Worm (Caenorhabditis elegans) whole organism, mixed stage, embryonic: ENCODE data around the gene C07E3.9.
A peak's percentile ranks its signal among the peaks of the same experiment; 100 is the strongest.

Source experiments
- M03D4.4 ChIP-seq: sonication (generic microtip); optimal IDR thresholded peaks from 2 replicates; lab custom pipeline; 2017; ENCODE audit warnings: mild to moderate bottlenecking, missing genetic modification characterization, missing compliant biosample characterization
- bed-3 ChIP-seq: fragments of 200-800 bp; sonication (Bioruptor generic); optimal IDR thresholded peaks from 3 replicates; lab custom pipeline; 2018; ENCODE audit warnings: mild to moderate bottlenecking, missing genetic modification characterization, moderate library complexity, missing compliant biosample characterization
- blmp-1 ChIP-seq: fragments of 150-350 bp; optimal IDR thresholded peaks from 2 replicates; lab custom pipeline; 2014; ENCODE audit warnings: missing biosample characterization, missing genetic modification characterization
- ceh-39 ChIP-seq: fragments of 150-350 bp; optimal IDR thresholded peaks from 2 replicates; lab custom pipeline; 2014; ENCODE audit warnings: missing biosample characterization, missing genetic modification characterization
- ceh-43 ChIP-seq: fragments of 200-800 bp; sonication (Bioruptor generic); optimal IDR thresholded peaks from 2 replicates; lab custom pipeline; 2018; ENCODE audit warnings: mild to moderate bottlenecking, missing genetic modification characterization, moderate library complexity, missing compliant biosample characterization
- ceh-83 ChIP-seq: fragments of 200-800 bp; sonication (Bioruptor generic); optimal IDR thresholded peaks from 2 replicates; lab custom pipeline; 2018; ENCODE audit warnings: mild to moderate bottlenecking, missing genetic modification characterization, missing compliant biosample characterization
- ces-1 ChIP-seq: fragments of 150-350 bp; optimal IDR thresholded peaks from 2 replicates; lab custom pipeline; 2014; ENCODE audit warnings: missing biosample characterization, missing genetic modification reagents, missing genetic modification characterization
- cnd-1 ChIP-seq: fragments of 200-800 bp; sonication (Bioruptor generic); optimal IDR thresholded peaks from 2 replicates; lab custom pipeline; 2018; ENCODE audit warnings: mild to moderate bottlenecking, missing genetic modification characterization, missing compliant biosample characterization
- elt-3 ChIP-seq: fragments of 150-350 bp; optimal IDR thresholded peaks from 2 replicates; lab custom pipeline; 2014; ENCODE audit warnings: missing biosample characterization, missing genetic modification characterization
- flh-1 ChIP-seq: fragments of 200-800 bp; sonication (Bioruptor generic); optimal IDR thresholded peaks from 2 replicates; lab custom pipeline; 2018; ENCODE audit warnings: mild to moderate bottlenecking, missing genetic modification characterization, moderate library complexity, missing compliant biosample characterization
- ham-2 ChIP-seq: fragments of 200-800 bp; sonication (Bioruptor generic); optimal IDR thresholded peaks from 2 replicates; lab custom pipeline; 2018; ENCODE audit warnings: mild to moderate bottlenecking, missing genetic modification characterization, missing compliant biosample characterization
- hlh-1 ChIP-seq: fragments of 150-350 bp; optimal IDR thresholded peaks from 2 replicates; lab custom pipeline; 2014; ENCODE audit warnings: missing biosample characterization, missing genetic modification reagents, missing genetic modification characterization
- lin-13 ChIP-seq: fragments of 150-350 bp; optimal IDR thresholded peaks from 2 replicates; lab custom pipeline; 2014; ENCODE audit warnings: missing biosample characterization, missing genetic modification characterization
- lin-32 ChIP-seq: fragments of 200-800 bp; sonication (Bioruptor generic); optimal IDR thresholded peaks from 2 replicates; lab custom pipeline; 2018; ENCODE audit warnings: mild to moderate bottlenecking, missing genetic modification characterization, missing compliant biosample characterization
- lsy-2 ChIP-seq: fragments of 150-350 bp; optimal IDR thresholded peaks from 2 replicates; lab custom pipeline; 2014; ENCODE audit warnings: missing biosample characterization, missing genetic modification characterization
- mab-5 ChIP-seq: fragments of 150-350 bp; optimal IDR thresholded peaks from 2 replicates; lab custom pipeline; 2014; ENCODE audit warnings: missing biosample characterization, missing genetic modification characterization
- mep-1 ChIP-seq: fragments of 150-350 bp; optimal IDR thresholded peaks from 2 replicates; lab custom pipeline; 2017; ENCODE audit warnings: missing biosample characterization, missing genetic modification reagents, missing genetic modification characterization, inconsistent platforms
- nhr-12 ChIP-seq: fragments of 150-350 bp; optimal IDR thresholded peaks from 2 replicates; lab custom pipeline; 2014; ENCODE audit warnings: missing biosample characterization, missing genetic modification characterization
- nhr-2 ChIP-seq: fragments of 150-350 bp; optimal IDR thresholded peaks from 2 replicates; lab custom pipeline; 2014; ENCODE audit warnings: missing biosample characterization, missing genetic modification characterization
- nhr-28 ChIP-seq: fragments of 150-350 bp; optimal IDR thresholded peaks from 2 replicates; lab custom pipeline; 2014; ENCODE audit warnings: missing biosample characterization, missing genetic modification characterization
- nhr-76 ChIP-seq: sonication (generic microtip); optimal IDR thresholded peaks from 2 replicates; lab custom pipeline; 2017; ENCODE audit warnings: missing biosample characterization, missing genetic modification characterization
- pha-4 ChIP-seq: fragments of 150-350 bp; optimal IDR thresholded peaks from 2 replicates; lab custom pipeline; 2018; ENCODE audit warnings: missing biosample characterization, missing genetic modification reagents, missing genetic modification characterization
- sem-2 ChIP-seq: fragments of 200-800 bp; sonication (Bioruptor generic); optimal IDR thresholded peaks from 2 replicates; lab custom pipeline; 2018; ENCODE audit warnings: mild to moderate bottlenecking, missing genetic modification characterization, missing compliant biosample characterization
- snpc-4 ChIP-seq: fragments of 150-350 bp; optimal IDR thresholded peaks from 2 replicates; lab custom pipeline; 2014; ENCODE audit warnings: missing biosample characterization, missing genetic modification characterization
- sptf-1 ChIP-seq: sonication (generic microtip); optimal IDR thresholded peaks from 2 replicates; lab custom pipeline; 2017; ENCODE audit warnings: mild to moderate bottlenecking, missing genetic modification characterization, moderate library complexity, missing compliant biosample characterization
- tbx-8 ChIP-seq: fragments of 200-800 bp; sonication (Bioruptor generic); optimal IDR thresholded peaks from 2 replicates; lab custom pipeline; 2018; ENCODE audit warnings: mild to moderate bottlenecking, missing genetic modification characterization, moderate library complexity, missing compliant biosample characterization
- unc-120 ChIP-seq: sonication (generic microtip); optimal IDR thresholded peaks from 2 replicates; lab custom pipeline; 2017; ENCODE audit warnings: missing genetic modification characterization, missing compliant biosample characterization; ENCODE audit not compliant: poor library complexity, severe bottlenecking
- unc-39 ChIP-seq: fragments of 150-350 bp; optimal IDR thresholded peaks from 2 replicates; lab custom pipeline; 2014; ENCODE audit warnings: missing biosample characterization, missing genetic modification characterization
- unc-62 ChIP-seq: fragments of 150-350 bp; optimal IDR thresholded peaks from 2 replicates; lab custom pipeline; 2014; ENCODE audit warnings: missing biosample characterization, missing genetic modification reagents, missing genetic modification characterization
- zip-8 ChIP-seq: fragments of 150-350 bp; optimal IDR thresholded peaks from 2 replicates; lab custom pipeline; 2014; ENCODE audit warnings: missing biosample characterization, missing genetic modification characterization
- ztf-11 ChIP-seq: fragments of 150-350 bp; optimal IDR thresholded peaks from 2 replicates; lab custom pipeline; 2014; ENCODE audit warnings: missing biosample characterization, missing genetic modification characterization

The C07E3.9 gene

DNA sequence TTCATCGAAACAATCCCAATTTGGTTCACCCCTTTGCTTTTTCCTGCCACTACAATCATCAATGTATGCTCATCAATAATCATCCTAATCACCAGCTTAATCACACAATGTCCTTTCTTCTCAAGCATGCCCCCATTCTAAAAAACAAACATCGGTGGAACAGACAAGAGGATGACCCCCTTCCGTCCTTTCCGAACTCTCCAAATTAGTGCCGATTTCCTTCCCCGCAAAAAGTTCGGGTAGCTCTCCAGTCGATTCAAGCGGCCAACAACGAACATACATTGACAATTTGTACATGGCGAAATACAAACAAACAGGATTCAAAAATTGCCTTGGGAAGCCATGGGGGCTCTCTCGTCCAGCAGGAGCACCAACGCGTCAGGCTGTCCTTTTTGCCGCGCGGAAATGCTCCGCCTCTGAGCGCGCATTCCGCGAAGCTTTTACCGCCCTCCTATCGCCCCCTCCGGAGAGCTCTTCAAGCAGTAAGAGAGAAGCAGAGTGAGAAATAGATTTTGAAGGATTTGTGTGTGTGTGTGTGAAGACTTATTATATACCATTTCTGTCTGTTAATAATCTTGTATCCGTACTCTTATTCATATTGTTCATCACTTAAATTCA, 24.8 kb upstream of the C07E3.9 start, which contains the start of gene appg-1:
appg-1 (plus strand) TSS at position 427 of the 618 bp plus-strand sequence.
- TF ChIP-seq nhr-12 (tag; lab: Kevin White, UChicago) (no peak), elt-3 (tag; lab: Kevin White, UChicago) (no peak), mab-5 (tag; lab: Kevin White, UChicago) (no peak), lin-13 (tag; lab: Kevin White, UChicago) (no peak), cnd-1 (tag; lab: Kevin White, UChicago) (no peak), nhr-28 (tag; lab: Kevin White, UChicago) (no peak), zip-8 (tag; lab: Kevin White, UChicago) (no peak), pha-4 (no peak), flh-1 (GFP tag; lab: Kevin White, UChicago) (no peak), tbx-8 (GFP tag; lab: Kevin White, UChicago) (no peak), M03D4.4 (no peak), ztf-11 (no peak), sem-2 (GFP tag; lab: Kevin White, UChicago) (no peak), ceh-39 (no peak), mep-1 (no peak)

DNA sequence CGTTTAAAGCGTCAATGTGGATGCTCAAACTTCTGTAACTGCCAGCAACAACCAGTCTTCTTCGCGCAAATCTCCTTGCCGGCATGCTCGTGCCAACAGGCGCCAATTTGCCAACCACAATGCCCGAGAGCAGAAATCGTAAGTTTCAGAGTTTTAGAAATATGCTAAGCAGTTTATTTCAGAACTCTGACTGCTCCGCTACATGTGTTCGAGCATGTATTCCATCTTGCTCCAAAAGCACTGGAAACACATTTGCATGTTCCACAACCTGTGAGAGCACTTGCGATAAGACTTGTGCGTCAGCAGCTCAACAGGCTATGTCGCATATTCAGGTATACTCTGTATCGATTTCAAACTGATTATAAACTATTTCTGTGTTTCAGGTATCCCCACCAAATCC, 20.8 kb upstream of the C07E3.9 start:
- TF ChIP-seq nhr-2 (tag; lab: Kevin White, UChicago) = no peak
- no peak for TF ChIP-seq hlh-1 (tag; lab: Kevin White, UChicago)

DNA sequence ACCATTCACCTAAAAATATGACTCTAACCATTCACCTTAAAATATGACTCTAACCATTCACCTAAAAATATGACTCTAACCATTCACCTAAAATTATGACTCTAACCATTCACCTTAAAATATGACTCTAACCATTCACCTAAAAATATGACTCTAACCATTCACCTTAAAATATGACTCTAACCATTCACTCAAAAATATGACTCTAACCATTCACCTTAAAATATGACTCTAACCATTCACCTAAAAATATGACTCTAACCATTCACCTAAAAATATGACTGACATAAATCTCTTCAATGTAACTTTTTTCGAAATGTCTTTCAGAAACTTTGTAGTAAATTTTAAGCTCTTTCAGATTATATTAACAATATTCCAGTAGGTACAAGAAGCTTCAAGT, 14.4 kb upstream of the C07E3.9 start:
- peak; percentile 58 for TF ChIP-seq sptf-1

DNA sequence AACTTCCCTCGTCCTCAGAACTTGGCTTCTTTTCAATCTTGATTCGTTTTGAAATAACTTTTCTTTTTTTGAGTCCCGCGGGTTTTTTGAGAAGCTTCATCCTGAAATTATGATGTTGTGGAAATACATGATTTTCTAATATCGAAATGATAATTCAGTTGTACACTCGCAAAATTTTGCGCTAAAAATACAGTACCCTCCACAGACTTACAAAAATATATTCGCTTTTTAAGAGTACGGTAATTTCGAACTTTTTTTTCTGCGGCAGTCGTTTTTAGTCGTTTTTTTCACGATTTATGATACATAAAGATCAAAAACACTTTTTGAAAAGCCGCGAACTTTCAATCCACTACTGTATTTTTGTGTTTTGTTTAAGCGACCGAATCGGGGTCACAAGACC, 5.5 kb upstream of the C07E3.9 start, which contains the start of gene pro-2:
pro-2 (minus strand) TSS at position 101 of the 400 bp plus-strand sequence.
- no peak for TF ChIP-seq sem-2 (GFP tag; lab: Kevin White, UChicago)
- TF ChIP-seq unc-62 = no peak
- TF ChIP-seq tbx-8 (GFP tag; lab: Kevin White, UChicago) = no peak
- no peak for TF ChIP-seq ham-2
- no peak for TF ChIP-seq bed-3 (GFP tag; lab: Kevin White, UChicago)
- TF ChIP-seq lin-32 (GFP tag; lab: Kevin White, UChicago) = no peak
- TF ChIP-seq hlh-1 (tag; lab: Kevin White, UChicago) = no peak
- TF ChIP-seq ceh-43 (GFP tag; lab: Kevin White, UChicago) = no peak
- TF ChIP-seq nhr-2 (tag; lab: Kevin White, UChicago) = no peak
- no peak for TF ChIP-seq unc-39 (tag; lab: Kevin White, UChicago)
- TF ChIP-seq nhr-12 (tag; lab: Kevin White, UChicago) = no peak
- no peak for TF ChIP-seq flh-1 (GFP tag; lab: Kevin White, UChicago)
- TF ChIP-seq M03D4.4 = no peak
- TF ChIP-seq ceh-83 = no peak
- no peak for TF ChIP-seq snpc-4 (tag; lab: Kevin White, UChicago)
- TF ChIP-seq zip-8 (tag; lab: Kevin White, UChicago) = no peak
- no peak for TF ChIP-seq ceh-39
- TF ChIP-seq mep-1 = no peak
- TF ChIP-seq cnd-1 (tag; lab: Kevin White, UChicago) = no peak
- no peak for TF ChIP-seq blmp-1

DNA sequence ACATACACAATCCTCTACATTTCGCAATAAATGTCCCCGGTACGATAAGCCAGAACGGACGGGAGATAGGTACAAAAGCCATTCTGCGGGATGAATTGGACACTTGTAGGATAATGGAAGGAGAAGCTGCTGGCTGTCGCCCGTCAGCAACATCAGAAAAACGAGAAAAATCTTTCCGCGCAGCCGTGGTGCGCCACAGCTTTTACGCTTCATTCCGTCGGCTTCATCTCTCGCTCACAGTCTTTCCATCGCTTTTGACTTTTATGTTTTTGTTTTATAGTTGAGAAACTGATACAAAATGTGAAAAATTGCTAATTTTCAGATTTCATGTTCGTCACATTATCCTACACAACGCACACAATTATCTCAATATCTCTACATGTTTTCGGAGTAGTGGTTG, 4.5 kb upstream of the C07E3.9 start, which contains the start of gene C07E3.10:
C07E3.10 (plus strand) TSS at position 301 of the 400 bp plus-strand sequence.
- no peak for TF ChIP-seq flh-1 (GFP tag; lab: Kevin White, UChicago)
- no peak for TF ChIP-seq sem-2 (GFP tag; lab: Kevin White, UChicago)
- TF ChIP-seq nhr-76 (tag; lab: Kevin White, UChicago) = no peak
- no peak for TF ChIP-seq ham-2
- no peak for TF ChIP-seq lsy-2 (tag; lab: Kevin White, UChicago)
- TF ChIP-seq ceh-43 (GFP tag; lab: Kevin White, UChicago) = no peak
- TF ChIP-seq mep-1 = no peak
- TF ChIP-seq ceh-39 = no peak
- TF ChIP-seq tbx-8 (GFP tag; lab: Kevin White, UChicago) = no peak
- TF ChIP-seq unc-120 (tag; lab: Kevin White, UChicago) = no peak
- TF ChIP-seq ces-1 (GFP tag; lab: Kevin White, UChicago) = no peak
- TF ChIP-seq cnd-1 (tag; lab: Kevin White, UChicago) = no peak
- no peak for TF ChIP-seq unc-39 (tag; lab: Kevin White, UChicago)
- no peak for TF ChIP-seq bed-3 (GFP tag; lab: Kevin White, UChicago)
- TF ChIP-seq hlh-1 (tag; lab: Kevin White, UChicago) = no peak
- TF ChIP-seq mab-5 (tag; lab: Kevin White, UChicago) = no peak
- TF ChIP-seq unc-62 = no peak
- TF ChIP-seq blmp-1 = no peak
- TF ChIP-seq sptf-1 = no peak
